Fruit fly (Drosophila melanogaster) whole organism, wandering third instar larva: ENCODE data around the gene sr.

Source experiments
- Abd-B ChIP-seq: fragments of >200 bp; optimal IDR thresholded peaks from 2 replicates; lab custom pipeline; 2017; ENCODE audit warnings: missing biosample characterization, missing genetic modification characterization
- CrebA ChIP-seq: fragments of 200-800 bp; sonication (Bioruptor generic); optimal IDR thresholded peaks from 2 replicates; lab custom pipeline; 2016; ENCODE audit warnings: missing biosample characterization, mild to moderate bottlenecking, missing genetic modification characterization, borderline replicate concordance
- Dfd ChIP-seq: fragments of >200 bp; optimal IDR thresholded peaks from 2 replicates; lab custom pipeline; 2017; ENCODE audit warnings: missing biosample characterization, missing genetic modification characterization
- Hr83 ChIP-seq: fragments of 200-300 bp; sonication (Bioruptor generic); optimal IDR thresholded peaks from 2 replicates; lab custom pipeline; 2016; ENCODE audit warnings: missing biosample characterization, mild to moderate bottlenecking, missing genetic modification characterization, moderate library complexity; ENCODE audit not compliant: poor library complexity, severe bottlenecking
- Myc ChIP-seq: fragments of >200 bp; optimal IDR thresholded peaks from 2 replicates; lab custom pipeline; 2017
- OdsH ChIP-seq: fragments of 200-800 bp; sonication (Bioruptor generic); optimal IDR thresholded peaks from 2 replicates; lab custom pipeline; 2016; ENCODE audit warnings: missing biosample characterization, mild to moderate bottlenecking, missing genetic modification characterization
- Vsx2 ChIP-seq: fragments of 200-300, 225-300 bp; sonication (Bioruptor generic); optimal IDR thresholded peaks from 2 replicates; lab custom pipeline; 2018; ENCODE audit warnings: missing biosample characterization, missing genetic modification characterization; ENCODE audit not compliant: partially characterized antibody
- br ChIP-seq: fragments of 200-800 bp; sonication (Bioruptor generic); optimal IDR thresholded peaks from 2 replicates; lab custom pipeline; 2016; ENCODE audit warnings: missing biosample characterization, missing genetic modification characterization
- h ChIP-seq: fragments of 200-800 bp; sonication (Bioruptor generic); optimal IDR thresholded peaks from 3 replicates; lab custom pipeline; 2016; ENCODE audit warnings: missing biosample characterization, mild to moderate bottlenecking, missing genetic modification characterization
- lola ChIP-seq: fragments of >200 bp; optimal IDR thresholded peaks from 2 replicates; lab custom pipeline; 2017; ENCODE audit warnings: missing biosample characterization, missing genetic modification characterization
- psq ChIP-seq: fragments of 200-800 bp; sonication (Bioruptor generic); optimal IDR thresholded peaks from 3 replicates; lab custom pipeline; 2017; ENCODE audit warnings: missing biosample characterization, mild to moderate bottlenecking, missing genetic modification characterization, moderate library complexity
- woc ChIP-seq: sonication (Bioruptor generic); optimal IDR thresholded peaks from 2 replicates; lab custom pipeline; 2016; ENCODE audit warnings: missing biosample characterization, mild to moderate bottlenecking, missing genetic modification characterization

DNA sequence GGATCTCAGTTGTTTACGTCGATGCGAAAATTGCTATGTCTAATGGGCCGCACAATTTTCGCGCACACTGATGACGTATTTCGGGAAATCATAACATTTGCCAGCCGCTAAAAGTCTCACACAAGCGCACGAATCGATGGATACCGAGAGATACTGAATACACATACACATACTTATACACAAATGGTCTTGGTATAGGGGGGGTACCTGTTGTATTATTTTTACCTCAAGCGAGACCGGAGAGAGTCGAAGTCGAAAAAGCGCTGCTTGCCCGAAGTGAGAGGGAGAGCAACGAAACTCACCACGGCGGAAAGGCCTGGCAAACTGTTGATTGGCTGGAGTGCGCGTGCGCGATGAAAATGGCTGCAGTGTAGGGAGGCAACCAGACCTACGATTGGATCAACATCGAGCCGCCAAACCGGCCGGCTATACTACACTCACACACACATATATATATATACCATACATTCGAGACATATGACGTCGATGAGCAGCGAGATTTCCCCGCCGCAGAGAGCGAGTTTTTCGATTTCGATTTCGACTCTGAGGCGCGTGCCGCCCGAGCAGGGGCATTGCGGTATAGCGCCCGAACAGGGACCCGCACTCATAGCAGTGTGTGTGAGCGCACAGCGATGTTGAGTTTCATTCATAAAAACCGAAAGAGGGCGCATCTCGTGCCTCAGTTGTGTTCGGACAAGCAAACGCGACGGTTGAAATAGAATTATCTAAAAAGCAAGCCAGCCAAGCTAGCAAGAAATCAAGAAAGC lies 31.0 kb downstream of the sr start:
- TF ChIP-seq Hr83 (peak; percentile 10), h (peak; percentile 82), psq (GFP tag; lab: Kevin White, UChicago) (no peak), woc (no peak), Abd-B (GFP tag; lab: Kevin White, UChicago) (no peak), lola (GFP tag; lab: Kevin White, UChicago) (no peak), OdsH (GFP tag; lab: Kevin White, UChicago) (no peak), br (GFP tag; lab: Kevin White, UChicago) (no peak), Myc (lab: Kevin White, UChicago) (peak; percentile 42), CrebA (GFP tag; lab: Kevin White, UChicago) (peak; percentile 35), Dfd (GFP tag; lab: Kevin White, UChicago) (no peak), Vsx2 (GFP tag; lab: Kevin White, UChicago) (peak; percentile 1)
